Fruit fly (Drosophila melanogaster) whole organism, prepupa: ENCODE results near the gene CG45064.

Source experiments
- Blimp-1 ChIP-seq: fragments of 200-800 bp; sonication (Bioruptor generic); optimal IDR thresholded peaks from 3 replicates; lab custom pipeline; 2017; ENCODE audit warnings: missing biosample characterization, missing genetic modification characterization, mild to moderate bottlenecking, moderate library complexity, missing genetic modification reagents
- CG32006 ChIP-seq: fragments of 200-800 bp; sonication (Bioruptor generic); optimal IDR thresholded peaks from 3 replicates; lab custom pipeline; 2017; ENCODE audit warnings: missing biosample characterization, mild to moderate bottlenecking, missing genetic modification characterization
- CG9139 ChIP-seq: fragments of 200-800 bp; sonication (Bioruptor generic); optimal IDR thresholded peaks from 3 replicates; lab custom pipeline; 2017; ENCODE audit warnings: missing biosample characterization, mild to moderate bottlenecking, missing genetic modification characterization
- Hr39 ChIP-seq: fragments of 200-800 bp; sonication (Bioruptor generic); optimal IDR thresholded peaks from 2 replicates; lab custom pipeline; 2016; ENCODE audit warnings: missing biosample characterization, missing genetic modification characterization
- Sox102F ChIP-seq: fragments of 200-800 bp; sonication (Bioruptor generic); optimal IDR thresholded peaks from 2 replicates; lab custom pipeline; 2016; ENCODE audit warnings: missing biosample characterization, mild to moderate bottlenecking, missing genetic modification characterization
- achi ChIP-seq: fragments of 200-800 bp; sonication (Bioruptor generic); optimal IDR thresholded peaks from 3 replicates; lab custom pipeline; 2016; ENCODE audit warnings: missing biosample characterization, missing genetic modification characterization
- dac ChIP-seq: fragments of 200-800 bp; sonication (Bioruptor generic); optimal IDR thresholded peaks from 2 replicates; lab custom pipeline; 2017; ENCODE audit warnings: missing biosample characterization, mild to moderate bottlenecking, missing genetic modification characterization
- lz ChIP-seq: fragments of 200-800 bp; sonication (Bioruptor generic); optimal IDR thresholded peaks from 3 replicates; lab custom pipeline; 2016; ENCODE audit warnings: missing biosample characterization, missing genetic modification characterization

dm6 chrX:14922396-14923276, 40.2 kb upstream of the CG45064 start:
- peak; percentile 4 for TF ChIP-seq lz (GFP tag; lab: Kevin White, UChicago)
- TF ChIP-seq CG9139 (GFP tag; lab: Kevin White, UChicago): no peak
- no peak for TF ChIP-seq Sox102F (GFP tag; lab: Kevin White, UChicago)
- TF ChIP-seq Blimp-1 (GFP tag; lab: Kevin White, UChicago): no peak
- peak; percentile 27 for TF ChIP-seq Hr39 (GFP tag; lab: Kevin White, UChicago)
- TF ChIP-seq dac (GFP tag; lab: Kevin White, UChicago): no peak
- peak; percentile 38 for TF ChIP-seq achi (GFP tag; lab: Kevin White, UChicago)
- TF ChIP-seq CG32006 (GFP tag; lab: Kevin White, UChicago): peak; percentile 73
